Fruit fly (Drosophila melanogaster): ENCODE measurements around the gene Smyd5.

Smyd5 gene

dm6 chr3R:21205680-21206326, 12.8 kb downstream of the Smyd5 start (continued):
- peak; percentile 55; the same call in 1 of the 2 replicates for TF ChIP-seq stc (GFP tag; IDR thresholded peaks at IDR 0.05)
- peak; percentile 71 for TF ChIP-seq CG18262 (tag; optimal IDR thresholded peaks at IDR 0.05)
- peak; percentile 29 for TF ChIP-seq CG4820 (GFP tag; optimal IDR thresholded peaks at IDR 0.05)
- peak; percentile 39 for TF ChIP-seq fd96Cb (tag; optimal IDR thresholded peaks at IDR 0.05)
- TF ChIP-seq lbe (GFP tag; optimal IDR thresholded peaks at IDR 0.05) = no peak
- TF ChIP-seq Adf1 (GFP tag; IDR thresholded peaks at IDR 0.05) = peak; percentile 45
- peak; percentile 25; the same call in 1 of the 2 replicates for TF ChIP-seq CG32767 (GFP tag; IDR thresholded peaks at IDR 0.05)
- TF ChIP-seq dimm (GFP tag; IDR thresholded peaks at IDR 0.05) = no peak
- TF ChIP-seq HHEX (GFP tag; optimal IDR thresholded peaks at IDR 0.05) = no peak
- peak; percentile 46 for TF ChIP-seq CG2678 (tag; optimal IDR thresholded peaks at IDR 0.05)
- 0 out of 2 replicates have a peak, but pooled peaks have one; percentile 22 for TF ChIP-seq nerfin-2 (GFP tag; IDR thresholded peaks at IDR 0.05; ENCODE audit: partially characterized antibody)
- peak; percentile 19; the same call in 1 of the 3 replicates for TF ChIP-seq Aef1 (GFP tag; IDR thresholded peaks at IDR 0.05)
- TF ChIP-seq CG12659 (GFP tag; optimal IDR thresholded peaks at IDR 0.05) = peak; percentile 24
- no peak for TF ChIP-seq Six4 (GFP tag; optimal IDR thresholded peaks at IDR 0.05)
- peak; percentile 53; the same call in 1 of the 2 replicates for TF ChIP-seq CG5953 (GFP tag; IDR thresholded peaks at IDR 0.05)
- TF ChIP-seq Bgb (GFP tag; IDR thresholded peaks at IDR 0.05; ENCODE audit: partially characterized antibody) = no peak
- peak; percentile 58 for TF ChIP-seq nau (GFP tag; optimal IDR thresholded peaks at IDR 0.05)
- 0 out of 2 replicates have a peak, but pooled peaks have one; percentile 35 for TF ChIP-seq Awh (GFP tag; IDR thresholded peaks at IDR 0.05)
- peak; percentile 11 for TF ChIP-seq CG10431 (GFP tag; optimal IDR thresholded peaks at IDR 0.05)
- TF ChIP-seq Atf-2 (GFP tag; optimal IDR thresholded peaks at IDR 0.05) = no peak
- TF ChIP-seq Ptx1 (GFP tag; IDR thresholded peaks at IDR 0.05) = peak; percentile 52
- no peak for TF ChIP-seq schlank (tag; optimal IDR thresholded peaks at IDR 0.05)
- TF ChIP-seq NC2β (GFP tag; optimal IDR thresholded peaks at IDR 0.05) = no peak
- TF ChIP-seq CG3407 (GFP tag; optimal IDR thresholded peaks at IDR 0.05) = peak; percentile 3
- TF ChIP-seq gsb-n (tag; optimal IDR thresholded peaks at IDR 0.05) = peak; percentile 15
- TF ChIP-seq Dbx (GFP tag; IDR thresholded peaks at IDR 0.05) = no peak
- no peak for TF ChIP-seq eve (GFP tag; optimal IDR thresholded peaks at IDR 0.05)
- TF ChIP-seq Stat92E (GFP tag; optimal IDR thresholded peaks at IDR 0.05) = no peak
- TF ChIP-seq ATbp (GFP tag; optimal IDR thresholded peaks at IDR 0.05) = peak; percentile 67
- no peak for TF ChIP-seq sd (tag; optimal IDR thresholded peaks at IDR 0.05)
- TF ChIP-seq dmrt99B (tag; optimal IDR thresholded peaks at IDR 0.05) = peak; percentile 54
- no peak for TF ChIP-seq sug (tag; optimal IDR thresholded peaks at IDR 0.05)
- peak in 1 of 2 experiments; percentile 30 for TF ChIP-seq dpn (GFP tag; optimal IDR thresholded peaks at IDR 0.05)
- TF ChIP-seq nerfin-1 (tag; optimal IDR thresholded peaks at IDR 0.05) = no peak
- TF ChIP-seq danr (GFP tag; IDR thresholded peaks at IDR 0.05) = no peak
- peak; percentile 17; the same call in 1 of the 3 replicates for TF ChIP-seq CG34422 (GFP tag; IDR thresholded peaks at IDR 0.05)
- peak; percentile 22 for TF ChIP-seq lab (GFP tag; optimal IDR thresholded peaks at IDR 0.05)
- no peak for TF ChIP-seq ash1 (GFP tag; optimal IDR thresholded peaks at IDR 0.05)
- peak; percentile 41 for TF ChIP-seq CG30403 (GFP tag; optimal IDR thresholded peaks at IDR 0.05)
- TF ChIP-seq CG31441 (GFP tag; IDR thresholded peaks at IDR 0.05) = peak; percentile 61
- TF ChIP-seq CG10267 (tag; optimal IDR thresholded peaks at IDR 0.05) = peak; percentile 44
- TF ChIP-seq CG7556 (GFP tag; optimal IDR thresholded peaks at IDR 0.05) = peak; percentile 60
- TF ChIP-seq ap (GFP tag; IDR thresholded peaks at IDR 0.05) = peak; percentile 49
- TF ChIP-seq knrl (GFP tag; IDR thresholded peaks at IDR 0.05; ENCODE audit: partially characterized antibody) = no peak
- TF ChIP-seq CG6654 (GFP tag; optimal IDR thresholded peaks at IDR 0.05) = peak; percentile 15
- peak; percentile 59 for TF ChIP-seq phol (tag; optimal IDR thresholded peaks at IDR 0.05)
- peak; percentile 18 for TF ChIP-seq jing (GFP tag; optimal IDR thresholded peaks at IDR 0.05)
- peak; percentile 32 for TF ChIP-seq CG5180 (GFP tag; optimal IDR thresholded peaks at IDR 0.05)
- TF ChIP-seq CTCF (GFP tag; optimal IDR thresholded peaks at IDR 0.05) = peak; percentile 14
